Worm (Caenorhabditis elegans) whole organism, late embryonic: Measurements from ENCODE around the gene melo-1.

Source experiments
- C08G9.2 ChIP-seq: sonication (generic microtip); optimal IDR thresholded peaks from 2 replicates; lab custom pipeline; 2016; ENCODE audit warnings: mild to moderate bottlenecking, missing genetic modification characterization, moderate library complexity, missing compliant biosample characterization
- F13H6.1 ChIP-seq: sonication (generic microtip); optimal IDR thresholded peaks from 2 replicates; lab custom pipeline; 2016; ENCODE audit warnings: missing genetic modification characterization, missing compliant biosample characterization
- K02D7.2 ChIP-seq: sonication (generic microtip); optimal IDR thresholded peaks from 2 replicates; lab custom pipeline; 2017; ENCODE audit warnings: mild to moderate bottlenecking, missing genetic modification characterization, missing compliant biosample characterization
- ama-1 ChIP-seq: fragments of 150-350 bp; optimal IDR thresholded peaks from 2 replicates; lab custom pipeline; 2014
- fkh-10 ChIP-seq: fragments of 150-350 bp; optimal IDR thresholded peaks from 2 replicates; lab custom pipeline; 2014; ENCODE audit warnings: missing biosample characterization, missing genetic modification reagents, missing genetic modification characterization
- hlh-30 ChIP-seq: sonication (generic microtip); optimal IDR thresholded peaks from 2 replicates; lab custom pipeline; 2017; ENCODE audit warnings: antibody characterized with exemption, missing genetic modification characterization, missing compliant biosample characterization; ENCODE audit not compliant: insufficient read depth
- nfya-1 ChIP-seq: sonication (generic microtip); optimal IDR thresholded peaks from 2 replicates; lab custom pipeline; 2017; ENCODE audit warnings: missing genetic modification characterization, mild to moderate bottlenecking, missing compliant biosample characterization, antibody characterized with exemption, moderate library complexity
- pax-1 ChIP-seq: fragments of 150-350 bp; optimal IDR thresholded peaks from 2 replicates; lab custom pipeline; 2014; ENCODE audit warnings: missing biosample characterization, missing genetic modification characterization
- pqm-1 ChIP-seq: sonication (generic microtip); optimal IDR thresholded peaks from 2 replicates; lab custom pipeline; 2016; ENCODE audit warnings: missing genetic modification characterization, missing compliant biosample characterization
- unc-42 ChIP-seq: sonication (generic microtip); optimal IDR thresholded peaks from 2 replicates; lab custom pipeline; 2016; ENCODE audit warnings: missing genotype, missing genetic modification characterization, missing compliant biosample characterization
- unc-55 ChIP-seq: sonication (generic microtip); optimal IDR thresholded peaks from 2 replicates; lab custom pipeline; 2017; ENCODE audit warnings: missing biosample characterization, missing genetic modification reagents, missing genetic modification characterization
- unc-86 ChIP-seq: sonication (generic microtip); optimal IDR thresholded peaks from 2 replicates; lab custom pipeline; 2016; ENCODE audit warnings: missing genetic modification characterization, missing compliant biosample characterization

DNA sequence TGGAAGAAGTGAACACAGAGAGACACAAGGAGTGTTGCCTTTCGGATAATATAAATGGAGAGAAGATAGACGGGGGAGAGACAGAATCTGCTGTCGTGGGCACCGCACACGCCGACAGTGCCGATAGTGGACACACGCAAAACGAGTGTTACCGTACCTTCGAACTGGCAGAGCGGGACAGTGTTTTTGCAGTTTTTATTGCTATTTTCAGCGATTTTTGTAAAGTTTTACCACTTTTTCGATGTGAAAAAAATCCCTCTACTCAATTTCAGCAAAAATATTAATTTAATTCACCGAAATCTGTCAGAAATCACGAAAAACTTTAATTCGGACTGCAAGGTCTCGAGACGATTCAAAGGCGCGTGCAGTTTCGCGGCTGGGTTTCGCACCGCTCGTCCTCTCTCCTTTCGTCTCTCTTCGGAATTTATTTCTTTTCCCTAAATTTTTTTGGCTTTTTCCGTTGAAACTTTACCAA, 38.1 kb downstream of the melo-1 start, which contains the start of gene sec-61.A:
- TF ChIP-seq unc-86 (tag; lab: Kevin White, UChicago) (no peak), unc-42 (tag; lab: Kevin White, UChicago) (peak; percentile 72), K02D7.2 (tag; lab: Kevin White, UChicago) (no peak), unc-55 (GFP tag; lab: Kevin White, UChicago) (peak; percentile 9), pqm-1 (tag; lab: Kevin White, UChicago) (no peak), C08G9.2 (no peak), F13H6.1 (tag; lab: Kevin White, UChicago) (no peak), ama-1 (lab: Kevin White, UChicago) (no peak), hlh-30 (tag; lab: Kevin White, UChicago) (peak; percentile 71), fkh-10 (GFP tag; lab: Kevin White, UChicago) (no peak), pax-1 (tag; lab: Kevin White, UChicago) (peak; percentile 48), nfya-1 (tag; lab: Kevin White, UChicago) (peak; percentile 83)
